Worm (Caenorhabditis elegans) whole organism, L1 larva: ENCODE measurements around the gene ifo-1.

Experiments
- C04F5.9 ChIP-seq: sonication (generic microtip); optimal IDR thresholded peaks from 2 replicates; lab custom pipeline; 2016; ENCODE audit warnings: missing genetic modification characterization, missing compliant biosample characterization
- F16B12.6 ChIP-seq: fragments of 150-350 bp; optimal IDR thresholded peaks from 2 replicates; lab custom pipeline; 2014; ENCODE audit warnings: missing biosample characterization, missing genetic modification characterization
- Y116A8C.19 ChIP-seq: sonication (generic microtip); optimal IDR thresholded peaks from 2 replicates; lab custom pipeline; 2016; ENCODE audit warnings: missing compliant biosample characterization, missing genetic modification characterization, borderline replicate concordance
- aly-2 ChIP-seq: fragments of 150-350 bp; optimal IDR thresholded peaks from 2 replicates; lab custom pipeline; 2014; ENCODE audit warnings: missing biosample characterization, missing genetic modification characterization
- ceh-8 ChIP-seq: fragments of 200-800 bp; sonication (Bioruptor generic); optimal IDR thresholded peaks from 2 replicates; lab custom pipeline; 2018; ENCODE audit warnings: mild to moderate bottlenecking, missing genetic modification characterization, moderate library complexity, missing compliant biosample characterization
- ceh-88 ChIP-seq: fragments of 200-800 bp; sonication (Bioruptor generic); IDR thresholded peaks from 2 replicates; pipeline ENCODE4 v1.3.6; 2022; ENCODE audit warnings: missing genetic modification characterization, missing compliant biosample characterization
- ceh-90 ChIP-seq: sonication (generic microtip); optimal IDR thresholded peaks from 2 replicates; lab custom pipeline; 2016; ENCODE audit warnings: missing genetic modification characterization, missing compliant biosample characterization
- dpl-1 ChIP-seq, 3 experiments: fragments of 150-350 bp in 2 of 3; sonication (generic microtip) in 1 of 3; optimal IDR thresholded peaks; 2 replicates each; lab custom pipeline; 2014 to 2017; ENCODE audit warnings: missing biosample characterization in 3 of 3, missing genetic modification characterization in 3 of 3, missing genetic modification reagents in 3 of 3
- efl-1 ChIP-seq, 4 experiments: fragments of 150-350 bp; optimal IDR thresholded peaks in 3 of 4; peaks in 1 of 4; 1 replicate in 1 of 4; 2 replicates in 3 of 4; lab custom pipeline; 2014; ENCODE audit warnings: missing biosample characterization in 2 of 4, missing genetic modification characterization in 2 of 4, missing genetic modification reagents in 2 of 4
- efl-3 ChIP-seq: fragments of 200-800 bp; sonication (Bioruptor generic); optimal IDR thresholded peaks from 2 replicates; lab custom pipeline; 2018; ENCODE audit warnings: mild to moderate bottlenecking, missing genetic modification characterization, missing compliant biosample characterization
- ets-5 ChIP-seq: fragments of 200-800 bp; sonication (Bioruptor generic); IDR thresholded peaks from 2 replicates; pipeline ENCODE4 v1.3.6; 2022; ENCODE audit warnings: missing genetic modification characterization, missing compliant biosample characterization
- fkh-10 ChIP-seq: sonication (generic microtip); optimal IDR thresholded peaks from 2 replicates; lab custom pipeline; 2017; ENCODE audit warnings: missing biosample characterization, missing genetic modification reagents, missing genetic modification characterization
- fkh-4 ChIP-seq: sonication (generic microtip); optimal IDR thresholded peaks from 2 replicates; lab custom pipeline; 2016; ENCODE audit warnings: missing compliant biosample characterization, missing genetic modification characterization, borderline replicate concordance
- fos-1 ChIP-seq: fragments of 150-350 bp; optimal IDR thresholded peaks from 2 replicates; lab custom pipeline; 2014; ENCODE audit warnings: missing biosample characterization, missing genetic modification characterization
- grh-1 ChIP-seq: fragments of 200-800 bp; sonication (Bioruptor generic); IDR thresholded peaks from 2 replicates; pipeline ENCODE4 v1.3.6; 2022; ENCODE audit warnings: missing genetic modification reagents, missing genetic modification characterization, missing compliant biosample characterization
- hlh-17 ChIP-seq: fragments of 200-800 bp; sonication (Bioruptor generic); optimal IDR thresholded peaks from 2 replicates; lab custom pipeline; 2018; ENCODE audit warnings: missing genetic modification characterization, mild to moderate bottlenecking, missing compliant biosample characterization, moderate library complexity, borderline replicate concordance
- irx-1 ChIP-seq: sonication (generic microtip); optimal IDR thresholded peaks from 2 replicates; lab custom pipeline; 2016; ENCODE audit warnings: missing genetic modification characterization, missing compliant biosample characterization
- isw-1 ChIP-seq: fragments of 200-800 bp; sonication (Bioruptor generic); IDR thresholded peaks from 2 replicates; pipeline ENCODE4 v1.3.6; 2022; ENCODE audit warnings: missing genetic modification characterization, missing compliant biosample characterization
- lin-14 ChIP-seq: fragments of 200-800 bp; sonication (Bioruptor generic); optimal IDR thresholded peaks from 2 replicates; lab custom pipeline; 2018; ENCODE audit warnings: mild to moderate bottlenecking, missing genetic modification characterization, moderate library complexity, missing compliant biosample characterization
- lin-35 ChIP-seq, 2 experiments: fragments of 150-350 bp; optimal IDR thresholded peaks; 2 replicates each; lab custom pipeline; 2014; ENCODE audit warnings: missing biosample characterization in 2 of 2, missing genetic modification characterization in 2 of 2, missing genetic modification reagents in 2 of 2
- lin-39 ChIP-seq: fragments of 150-350 bp; optimal IDR thresholded peaks from 2 replicates; lab custom pipeline; 2014; ENCODE audit warnings: missing biosample characterization, missing genetic modification reagents, missing genetic modification characterization
- mab-9 ChIP-seq: fragments of 200-800 bp; sonication (Bioruptor generic); IDR thresholded peaks from 2 replicates; pipeline ENCODE4 v1.3.6; 2022; ENCODE audit warnings: missing genetic modification reagents, missing genetic modification characterization, missing compliant biosample characterization
- mdl-1 ChIP-seq, 2 experiments: fragments of 150-350 bp; optimal IDR thresholded peaks; 2 replicates each; lab custom pipeline; 2014 to 2017; ENCODE audit warnings: missing biosample characterization in 2 of 2, missing genetic modification characterization in 2 of 2, inconsistent platforms in 1 of 2
- mep-1 ChIP-seq: fragments of 150-350 bp; optimal IDR thresholded peaks from 2 replicates; lab custom pipeline; 2014; ENCODE audit warnings: missing biosample characterization, missing genetic modification characterization
- nhr-11 ChIP-seq: fragments of 150-350 bp; optimal IDR thresholded peaks from 2 replicates; lab custom pipeline; 2014; ENCODE audit warnings: missing biosample characterization, missing genetic modification characterization
- nhr-12 ChIP-seq: sonication (generic microtip); optimal IDR thresholded peaks from 2 replicates; lab custom pipeline; 2017; ENCODE audit warnings: missing biosample characterization, missing genetic modification characterization
- nhr-237 ChIP-seq: fragments of 150-350 bp; optimal IDR thresholded peaks from 2 replicates; lab custom pipeline; 2014; ENCODE audit warnings: missing biosample characterization, missing genetic modification characterization
- nhr-84 ChIP-seq: sonication (generic microtip); optimal IDR thresholded peaks from 2 replicates; lab custom pipeline; 2017; ENCODE audit warnings: missing biosample characterization, missing genetic modification characterization
- nhr-90 ChIP-seq: sonication (generic microtip); optimal IDR thresholded peaks from 2 replicates; lab custom pipeline; 2016; ENCODE audit warnings: mild to moderate bottlenecking, missing genetic modification characterization, missing compliant biosample characterization; ENCODE audit not compliant: poor library complexity
- sox-4 ChIP-seq: sonication (generic microtip); optimal IDR thresholded peaks from 2 replicates; lab custom pipeline; 2016; ENCODE audit warnings: missing genetic modification characterization, missing compliant biosample characterization
- swsn-7 ChIP-seq: sonication (generic microtip); optimal IDR thresholded peaks from 2 replicates; lab custom pipeline; 2016; ENCODE audit warnings: missing genetic modification characterization, missing compliant biosample characterization
- tbx-2 ChIP-seq: sonication (generic microtip); optimal IDR thresholded peaks from 2 replicates; lab custom pipeline; 2016; ENCODE audit warnings: missing genetic modification characterization, missing compliant biosample characterization
- unc-130 ChIP-seq: fragments of 150-350 bp; optimal IDR thresholded peaks from 2 replicates; lab custom pipeline; 2017; ENCODE audit warnings: missing biosample characterization, missing genetic modification characterization, inconsistent platforms
- unc-62 ChIP-seq: fragments of 150-350 bp; optimal IDR thresholded peaks from 2 replicates; lab custom pipeline; 2014; ENCODE audit warnings: missing biosample characterization, missing genetic modification reagents, missing genetic modification characterization
- unc-86 ChIP-seq: sonication (generic microtip); optimal IDR thresholded peaks from 2 replicates; lab custom pipeline; 2016; ENCODE audit warnings: missing genetic modification characterization, missing compliant biosample characterization
- unc-98 ChIP-seq: fragments of 200-800 bp; sonication (Bioruptor generic); IDR thresholded peaks from 2 replicates; pipeline ENCODE4 v1.3.6; 2022; ENCODE audit warnings: missing genetic modification characterization, missing compliant biosample characterization

ifo-1 gene

ce11 chrIV:7291066-7291465 is 35.4 kb downstream of the ifo-1 start:
- TF ChIP-seq F16B12.6 (tag; lab: Kevin White, UChicago) = no peak
- TF ChIP-seq mdl-1 (tag; optimal IDR thresholded peaks at IDR 0.05; lab: Kevin White, UChicago) = no peak
- TF ChIP-seq lin-14 = no peak
- TF ChIP-seq lin-35 (GFP tag; optimal IDR thresholded peaks at IDR 0.05; lab: Kevin White, UChicago) = peak; percentile 20 to 65
- no peak for TF ChIP-seq grh-1
- TF ChIP-seq mep-1 (tag; lab: Kevin White, UChicago) = no peak
- no peak for TF ChIP-seq aly-2
- no peak for TF ChIP-seq nhr-12
- TF ChIP-seq dpl-1 (GFP tag; optimal IDR thresholded peaks at IDR 0.05; lab: Kevin White, UChicago) = peak in 1 of 3 experiments; percentile 53
- TF ChIP-seq nhr-90 = no peak
- no peak for TF ChIP-seq efl-3
- TF ChIP-seq ceh-8 = no peak
- no peak for TF ChIP-seq ceh-90 (tag; lab: Kevin White, UChicago)
- TF ChIP-seq nhr-84 (tag; lab: Kevin White, UChicago) = no peak
- TF ChIP-seq isw-1 (GFP tag; lab: Robert Waterston, UW) = no peak
- TF ChIP-seq fkh-10 (GFP tag; lab: Kevin White, UChicago) = no peak
- no peak for TF ChIP-seq mab-9 (GFP tag; lab: Robert Waterston, UW)
- TF ChIP-seq efl-1 (optimal IDR thresholded peaks at IDR 0.05; lab: Kevin White, UChicago) = peak; percentile 10 to 34
- TF ChIP-seq efl-1 (GFP tag; optimal IDR thresholded peaks at IDR 0.05 in 1 of 2; lab: Kevin White, UChicago) = peak; percentile 39 to 94
- TF ChIP-seq, all 84 proteins: peak for 3

- TF ChIP-seq unc-98 (GFP tag; lab: Robert Waterston, UW) (no peak), tbx-2 (tag; lab: Kevin White, UChicago) (no peak), fos-1 (tag; lab: Kevin White, UChicago) (no peak), unc-130 (no peak), nhr-237 (tag; lab: Kevin White, UChicago) (no peak)
Measured at ce11 chrIV:7287474-7287873, 39.0 kb downstream of the ifo-1 start, which contains the start of gene F42C5.3. F42C5.3 (minus strand) TSS chrIV:7287574.

ce11 chrIV:7285839-7286238 is 40.6 kb downstream of the ifo-1 start, which contains the start of gene C06E4.8:
C06E4.8 (minus strand) TSS chrIV:7285875.
- TF ChIP-seq Y116A8C.19 (tag; lab: Kevin White, UChicago) (no peak), aly-2 (no peak), isw-1 (GFP tag; lab: Robert Waterston, UW) (no peak), ceh-88 (no peak), lin-39 (tag; lab: Kevin White, UChicago) (no peak), nhr-11 (tag; lab: Kevin White, UChicago) (no peak), sox-4 (no peak), hlh-17 (GFP tag; lab: Kevin White, UChicago) (no peak), unc-62 (GFP tag; lab: Kevin White, UChicago) (no peak), efl-3 (no peak), unc-98 (GFP tag; lab: Robert Waterston, UW) (no peak), nhr-84 (tag; lab: Kevin White, UChicago) (no peak)

- no peak for TF ChIP-seq swsn-7 (tag; lab: Kevin White, UChicago)
- TF ChIP-seq grh-1 = no peak
- 0 out of 2 replicates have a peak, but pooled peaks have one; percentile 11 for TF ChIP-seq ets-5 (GFP tag; lab: Robert Waterston, UW)
- TF ChIP-seq irx-1 (tag; lab: Kevin White, UChicago) = no peak
- TF ChIP-seq unc-86 (tag; lab: Kevin White, UChicago) = no peak
- TF ChIP-seq lin-39 (tag; lab: Kevin White, UChicago) = no peak
- TF ChIP-seq aly-2 = no peak
- no peak for TF ChIP-seq unc-130
- no peak for TF ChIP-seq efl-1 (optimal IDR thresholded peaks at IDR 0.05; lab: Kevin White, UChicago)
- TF ChIP-seq efl-1 (GFP tag; optimal IDR thresholded peaks at IDR 0.05 in 1 of 2; lab: Kevin White, UChicago) = peak in 1 of 2 experiments; percentile 66
- TF ChIP-seq C04F5.9 (tag; lab: Kevin White, UChicago) = no peak
- TF ChIP-seq hlh-17 (GFP tag; lab: Kevin White, UChicago) = no peak
- TF ChIP-seq fkh-4 = no peak
- TF ChIP-seq, all 84 proteins: peak for 2
Measured at ce11 chrIV:7282957-7283356, 43.5 kb downstream of the ifo-1 start, which contains the start of gene C06E4.1. C06E4.1 (plus strand) TSS chrIV:7283257.
